Fruit fly (Drosophila melanogaster) Kc167 (cell line): ENCODE measurements around the gene CG3106.

Experiments used
- Myc ChIP-seq: fragments of >200 bp; optimal IDR thresholded peaks from 2 replicates; lab custom pipeline; 2017; ENCODE audit warnings: missing external identifiers
- h ChIP-seq: fragments of >200 bp; optimal IDR thresholded peaks from 3 replicates; lab custom pipeline; 2018; ENCODE audit warnings: missing external identifiers
- insv ChIP-seq: fragments of >200 bp; optimal IDR thresholded peaks from 3 replicates; lab custom pipeline; 2018; ENCODE audit warnings: missing external identifiers
- psq ChIP-seq: fragments of >200 bp; optimal IDR thresholded peaks from 2 replicates; lab custom pipeline; 2017; ENCODE audit warnings: missing external identifiers

dm6 chrX:9686546-9687219 lies 24.0 kb upstream of the CG3106 start, which contains the start of gene nej:
- TF ChIP-seq psq: no peak
- TF ChIP-seq h (lab: Kevin White, UChicago): no peak
- no peak for TF ChIP-seq Myc (lab: Kevin White, UChicago)
- TF ChIP-seq insv: no peak
